Worm (Caenorhabditis elegans) whole organism, L4 larva: ENCODE measurements around the gene cup-15.

Experiments
- ama-1 ChIP-seq: fragments of 150-350 bp; optimal IDR thresholded peaks from 2 replicates; lab custom pipeline; 2014; ENCODE audit warnings: inconsistent platforms, mixed read lengths
- ceh-44 ChIP-seq: fragments of 200-800 bp; sonication (Bioruptor generic); IDR thresholded peaks from 2 replicates; pipeline ENCODE4 v1.3.6; 2022; ENCODE audit warnings: missing genetic modification reagents, missing genetic modification characterization, missing compliant biosample characterization
- ctbp-1 ChIP-seq: fragments of 200-800 bp; sonication (Bioruptor generic); IDR thresholded peaks from 2 replicates; pipeline ENCODE4 v1.3.6; 2022; ENCODE audit warnings: missing genetic modification reagents, missing genetic modification characterization, missing compliant biosample characterization
- dmd-6 ChIP-seq: fragments of 200-800 bp; sonication (Bioruptor generic); IDR thresholded peaks from 2 replicates; pipeline ENCODE4 v1.3.6; 2022; ENCODE audit warnings: missing genetic modification reagents, missing genetic modification characterization, missing compliant biosample characterization
- nhr-111 ChIP-seq: fragments of 200-800 bp; sonication (Bioruptor generic); optimal IDR thresholded peaks from 2 replicates; lab custom pipeline; 2018; ENCODE audit warnings: mild to moderate bottlenecking, missing genetic modification characterization, missing compliant biosample characterization
- nhr-237 ChIP-seq: sonication (generic microtip); optimal IDR thresholded peaks from 2 replicates; lab custom pipeline; 2017; ENCODE audit warnings: missing biosample characterization, missing genetic modification characterization
- pqm-1 ChIP-seq: sonication (generic microtip); optimal IDR thresholded peaks from 2 replicates; lab custom pipeline; 2017; ENCODE audit warnings: missing biosample characterization, missing genetic modification characterization
- snpc-1.2 ChIP-seq: fragments of 200-800 bp; sonication (Bioruptor generic); IDR thresholded peaks from 2 replicates; pipeline ENCODE4 v1.3.6; 2022; ENCODE audit warnings: missing genetic modification reagents, missing genetic modification characterization, missing compliant biosample characterization
- unc-62 ChIP-seq, 3 experiments: fragments of 150-350 bp in 1 of 3; sonication (generic microtip); optimal IDR thresholded peaks in 2 of 3; peaks in 1 of 3; 1 replicate in 1 of 3; 2 replicates in 2 of 3; lab custom pipeline; 2014 to 2017; ENCODE audit warnings: missing biosample characterization in 3 of 3, missing genetic modification characterization in 3 of 3, missing genetic modification reagents in 3 of 3, missing genotype in 1 of 3
- zfp-2 ChIP-seq: sonication (generic microtip); optimal IDR thresholded peaks from 2 replicates; lab custom pipeline; 2016; ENCODE audit warnings: mild to moderate bottlenecking, missing genetic modification characterization, missing compliant biosample characterization

- TF ChIP-seq zfp-2 (no peak), unc-62 (GFP tag; optimal IDR thresholded peaks at IDR 0.05 in 1 of 2; lab: Kevin White, UChicago) (no peak), unc-62 (tag; optimal IDR thresholded peaks at IDR 0.05; lab: Kevin White, UChicago) (no peak), ama-1 (lab: Kevin White, UChicago) (no peak), dmd-6 (no peak), nhr-237 (tag; lab: Kevin White, UChicago) (no peak), nhr-111 (GFP tag; lab: Kevin White, UChicago) (no peak), ctbp-1 (GFP tag; lab: Robert Waterston, UW) (no peak), ceh-44 (GFP tag; lab: Robert Waterston, UW) (no peak), pqm-1 (tag; lab: Kevin White, UChicago) (no peak), snpc-1.2 (GFP tag; lab: Robert Waterston, UW) (no peak)
Observed at ce11 chrII:9314733-9315132, 38.1 kb upstream of the cup-15 start.
